Worm (Caenorhabditis elegans) whole organism, early embryonic: Measurements from ENCODE around the gene F53B1.2.

Experiments used
- B0310.2 ChIP-seq: sonication (generic microtip); optimal IDR thresholded peaks from 2 replicates; lab custom pipeline; 2016; ENCODE audit warnings: mild to moderate bottlenecking, missing genetic modification characterization, missing compliant biosample characterization
- F13C5.2 ChIP-seq: sonication (generic microtip); optimal IDR thresholded peaks from 2 replicates; lab custom pipeline; 2017; ENCODE audit warnings: mild to moderate bottlenecking, missing genetic modification characterization, inconsistent platforms, missing compliant biosample characterization
- aly-1 ChIP-seq: sonication (generic microtip); optimal IDR thresholded peaks from 2 replicates; lab custom pipeline; 2016; ENCODE audit warnings: missing genetic modification characterization, missing compliant biosample characterization
- ama-1 ChIP-seq: fragments of 150-350 bp; optimal IDR thresholded peaks from 2 replicates; lab custom pipeline; 2014
- ceh-13 ChIP-seq: fragments of 200-800 bp; sonication (Bioruptor generic); optimal IDR thresholded peaks from 2 replicates; lab custom pipeline; 2018; ENCODE audit warnings: mild to moderate bottlenecking, missing genetic modification characterization, missing compliant biosample characterization
- ceh-36 ChIP-seq: sonication (generic microtip); optimal IDR thresholded peaks from 2 replicates; lab custom pipeline; 2016; ENCODE audit warnings: missing genetic modification characterization, inconsistent platforms, missing compliant biosample characterization
- ets-7 ChIP-seq: sonication (generic microtip); optimal IDR thresholded peaks from 2 replicates; lab custom pipeline; 2016; ENCODE audit warnings: missing genotype, missing genetic modification characterization, missing compliant biosample characterization
- flt-1 ChIP-seq: fragments of 200-800 bp; sonication (Bioruptor generic); IDR thresholded peaks from 2 replicates; pipeline ENCODE4 v1.3.6; 2022; ENCODE audit warnings: missing genetic modification characterization, missing compliant biosample characterization
- hmbx-1 ChIP-seq: sonication (generic microtip); optimal IDR thresholded peaks from 2 replicates; lab custom pipeline; 2016; ENCODE audit warnings: mild to moderate bottlenecking, missing genetic modification characterization, missing compliant biosample characterization
- hmg-4 ChIP-seq: fragments of 200-800 bp; sonication (Bioruptor generic); optimal IDR thresholded peaks from 2 replicates; lab custom pipeline; 2018; ENCODE audit warnings: mild to moderate bottlenecking, missing genetic modification characterization, missing compliant biosample characterization
- hnd-1 ChIP-seq: sonication (generic microtip); optimal IDR thresholded peaks from 2 replicates; lab custom pipeline; 2016; ENCODE audit warnings: missing genetic modification characterization, missing compliant biosample characterization
- pes-1 ChIP-seq: fragments of 200-800 bp; sonication (Bioruptor generic); IDR thresholded peaks from 2 replicates; pipeline ENCODE4 v1.3.6; 2022; ENCODE audit warnings: missing genetic modification reagents, missing genetic modification characterization, missing compliant biosample characterization
- scrt-1 ChIP-seq: fragments of 200-800 bp; sonication (Bioruptor generic); IDR thresholded peaks from 2 replicates; pipeline ENCODE4 v1.3.6; 2022; ENCODE audit warnings: missing genetic modification characterization, missing compliant biosample characterization
- sea-1 ChIP-seq: fragments of 200-800 bp; sonication (Bioruptor generic); conservative IDR thresholded peaks from 2 replicates; pipeline ENCODE4 v1.3.6; 2022; ENCODE audit warnings: missing genetic modification characterization, missing compliant biosample characterization
- tbx-11 ChIP-seq: fragments of 200-800 bp; sonication (Bioruptor generic); IDR thresholded peaks from 2 replicates; pipeline ENCODE4 v1.3.6; 2022; ENCODE audit warnings: missing genetic modification characterization, missing compliant biosample characterization
- tbx-37 ChIP-seq: fragments of 200-800 bp; sonication (Bioruptor generic); conservative IDR thresholded peaks from 2 replicates; pipeline ENCODE4 v1.3.6; 2022; ENCODE audit warnings: missing genetic modification reagents, missing genetic modification characterization, missing compliant biosample characterization
- tra-4 ChIP-seq: sonication (generic microtip); optimal IDR thresholded peaks from 2 replicates; lab custom pipeline; 2017; ENCODE audit warnings: missing genetic modification characterization, missing compliant biosample characterization

Gene F53B1.2

ce11 chrX:2150006-2150405 lies 41.2 kb downstream of the F53B1.2 start, which contains the start of gene npax-2:
TSS of gene npax-2 (minus strand) at chrX:2150106.
- TF ChIP-seq tra-4 (tag; lab: Kevin White, UChicago): no peak
- TF ChIP-seq tbx-11 (GFP tag; lab: Robert Waterston, UW): no peak
- no peak for TF ChIP-seq aly-1 (tag; lab: Kevin White, UChicago)
- no peak for TF ChIP-seq flt-1 (GFP tag; lab: Robert Waterston, UW)
- TF ChIP-seq ets-7 (tag; lab: Kevin White, UChicago): no peak
- no peak for TF ChIP-seq hmbx-1 (tag; lab: Kevin White, UChicago)
- no peak for TF ChIP-seq ama-1 (lab: Kevin White, UChicago)
- no peak for TF ChIP-seq hnd-1 (tag; lab: Kevin White, UChicago)
- no peak for TF ChIP-seq F13C5.2
- TF ChIP-seq sea-1 (GFP tag; lab: Robert Waterston, UW): no peak
- no peak for TF ChIP-seq scrt-1 (GFP tag; lab: Robert Waterston, UW)
- TF ChIP-seq ceh-13 (GFP tag; lab: Kevin White, UChicago): no peak
- TF ChIP-seq B0310.2 (tag; lab: Kevin White, UChicago): no peak
- TF ChIP-seq pes-1 (GFP tag; lab: Robert Waterston, UW): no peak
- TF ChIP-seq ceh-36 (tag; lab: Kevin White, UChicago): no peak
- TF ChIP-seq hmg-4 (GFP tag; lab: Kevin White, UChicago): no peak
- no peak for TF ChIP-seq tbx-37 (GFP tag; lab: Robert Waterston, UW)

- no peak for TF ChIP-seq ama-1 (lab: Kevin White, UChicago)
- TF ChIP-seq hmg-4 (GFP tag; lab: Kevin White, UChicago): no peak
- TF ChIP-seq tra-4 (tag; lab: Kevin White, UChicago): no peak
- no peak for TF ChIP-seq sea-1 (GFP tag; lab: Robert Waterston, UW)
- TF ChIP-seq pes-1 (GFP tag; lab: Robert Waterston, UW): no peak
- TF ChIP-seq hmbx-1 (tag; lab: Kevin White, UChicago): no peak
- no peak for TF ChIP-seq F13C5.2
- no peak for TF ChIP-seq ceh-13 (GFP tag; lab: Kevin White, UChicago)
- no peak for TF ChIP-seq ets-7 (tag; lab: Kevin White, UChicago)
- TF ChIP-seq tbx-11 (GFP tag; lab: Robert Waterston, UW): no peak
- no peak for TF ChIP-seq scrt-1 (GFP tag; lab: Robert Waterston, UW)
- TF ChIP-seq ceh-36 (tag; lab: Kevin White, UChicago): no peak
- TF ChIP-seq flt-1 (GFP tag; lab: Robert Waterston, UW): no peak
- no peak for TF ChIP-seq hnd-1 (tag; lab: Kevin White, UChicago)
- no peak for TF ChIP-seq tbx-37 (GFP tag; lab: Robert Waterston, UW)
- no peak for TF ChIP-seq aly-1 (tag; lab: Kevin White, UChicago)
These were observed 43.3 kb downstream of the F53B1.2 start for ce11 chrX:2152062-2152461.

- no peak for TF ChIP-seq ets-7 (tag; lab: Kevin White, UChicago)
- no peak for TF ChIP-seq hmg-4 (GFP tag; lab: Kevin White, UChicago)
- no peak for TF ChIP-seq hnd-1 (tag; lab: Kevin White, UChicago)
- TF ChIP-seq tra-4 (tag; lab: Kevin White, UChicago): no peak
- no peak for TF ChIP-seq scrt-1 (GFP tag; lab: Robert Waterston, UW)
- TF ChIP-seq tbx-11 (GFP tag; lab: Robert Waterston, UW): no peak
- no peak for TF ChIP-seq F13C5.2
- TF ChIP-seq B0310.2 (tag; lab: Kevin White, UChicago): no peak
- no peak for TF ChIP-seq ama-1 (lab: Kevin White, UChicago)
- TF ChIP-seq ceh-36 (tag; lab: Kevin White, UChicago): no peak
These were observed 45.0 kb downstream of the F53B1.2 start for ce11 chrX:2153780-2154179.

ce11 chrX:2157855-2158254 lies 49.1 kb downstream of the F53B1.2 start:
- TF ChIP-seq ceh-13 (GFP tag; lab: Kevin White, UChicago): no peak
- TF ChIP-seq scrt-1 (GFP tag; lab: Robert Waterston, UW): no peak
- no peak for TF ChIP-seq tra-4 (tag; lab: Kevin White, UChicago)
- TF ChIP-seq F13C5.2: no peak
- TF ChIP-seq hmg-4 (GFP tag; lab: Kevin White, UChicago): no peak
- TF ChIP-seq hmbx-1 (tag; lab: Kevin White, UChicago): no peak
- TF ChIP-seq aly-1 (tag; lab: Kevin White, UChicago): no peak
- TF ChIP-seq pes-1 (GFP tag; lab: Robert Waterston, UW): no peak
- TF ChIP-seq ets-7 (tag; lab: Kevin White, UChicago): no peak
- no peak for TF ChIP-seq ceh-36 (tag; lab: Kevin White, UChicago)
- TF ChIP-seq sea-1 (GFP tag; lab: Robert Waterston, UW): no peak
- TF ChIP-seq tbx-11 (GFP tag; lab: Robert Waterston, UW): no peak
- no peak for TF ChIP-seq ama-1 (lab: Kevin White, UChicago)
- TF ChIP-seq flt-1 (GFP tag; lab: Robert Waterston, UW): no peak
- no peak for TF ChIP-seq B0310.2 (tag; lab: Kevin White, UChicago)
- TF ChIP-seq tbx-37 (GFP tag; lab: Robert Waterston, UW): no peak
- no peak for TF ChIP-seq hnd-1 (tag; lab: Kevin White, UChicago)
